Worm (Caenorhabditis elegans) whole organism, L3 larva: Measurements from ENCODE around the gene dot-1.4.

Source experiments
- egl-27 ChIP-seq: sonication (generic microtip); optimal IDR thresholded peaks from 4 replicates; lab custom pipeline; 2017; ENCODE audit warnings: missing biosample characterization, missing genetic modification reagents, missing genetic modification characterization
- fos-1 ChIP-seq: fragments of 150-350 bp; optimal IDR thresholded peaks from 2 replicates; lab custom pipeline; 2014; ENCODE audit warnings: missing biosample characterization, missing genetic modification characterization
- nfya-1 ChIP-seq: sonication (generic microtip); optimal IDR thresholded peaks from 2 replicates; lab custom pipeline; 2017; ENCODE audit warnings: missing genetic modification characterization, mild to moderate bottlenecking, missing compliant biosample characterization, antibody characterized with exemption, moderate library complexity; ENCODE audit not compliant: insufficient read depth
- nhr-23 ChIP-seq: fragments of 150-350 bp; optimal IDR thresholded peaks from 2 replicates; lab custom pipeline; 2014; ENCODE audit warnings: missing biosample characterization, missing genetic modification reagents, missing genetic modification characterization
- nhr-28 ChIP-seq: fragments of 150-350 bp; optimal IDR thresholded peaks from 2 replicates; lab custom pipeline; 2014; ENCODE audit warnings: missing biosample characterization, missing genetic modification characterization
- nhr-77 ChIP-seq: fragments of 150-350 bp; optimal IDR thresholded peaks from 2 replicates; lab custom pipeline; 2014; ENCODE audit warnings: missing biosample characterization, missing genetic modification characterization
- snpc-4 ChIP-seq: fragments of 150-350 bp; optimal IDR thresholded peaks from 2 replicates; lab custom pipeline; 2014; ENCODE audit warnings: missing biosample characterization, missing genetic modification characterization
- tbx-2 ChIP-seq: sonication (generic microtip); optimal IDR thresholded peaks from 2 replicates; lab custom pipeline; 2016; ENCODE audit warnings: mild to moderate bottlenecking, missing genetic modification characterization, missing compliant biosample characterization
- unc-62 ChIP-seq: fragments of 150-350 bp; sonication (generic microtip); optimal IDR thresholded peaks from 4 replicates; lab custom pipeline; 2014; ENCODE audit warnings: missing biosample characterization, missing genetic modification reagents, missing genetic modification characterization

- no peak for TF ChIP-seq nhr-77 (tag; lab: Kevin White, UChicago)
- no peak for TF ChIP-seq nhr-23 (tag; lab: Kevin White, UChicago)
- no peak for TF ChIP-seq nhr-28
- TF ChIP-seq egl-27 (tag; lab: Kevin White, UChicago), result no peak
- no peak for TF ChIP-seq unc-62 (GFP tag; lab: Kevin White, UChicago)
- TF ChIP-seq fos-1, result no peak
- TF ChIP-seq nfya-1 (tag; lab: Kevin White, UChicago), result no peak
- TF ChIP-seq snpc-4 (tag; lab: Kevin White, UChicago), result no peak
- TF ChIP-seq tbx-2 (tag; lab: Kevin White, UChicago), result no peak
These were observed 6.2 kb downstream of the dot-1.4 start for ce11 chrX:11925243-11925642.
